Worm (Caenorhabditis elegans): ENCODE measurements around the gene wdr-4.

- TF ChIP-seq flh-1 (GFP tag; optimal IDR thresholded peaks at IDR 0.05): no peak
- no peak for TF ChIP-seq mep-1 (tag; optimal IDR thresholded peaks at IDR 0.05)
- TF ChIP-seq unc-62 (GFP tag; optimal IDR thresholded peaks at IDR 0.05): no peak
- no peak for TF ChIP-seq nhr-237 (tag; optimal IDR thresholded peaks at IDR 0.05)
- no peak for TF ChIP-seq sptf-1 (tag; optimal IDR thresholded peaks at IDR 0.05)
- TF ChIP-seq ztf-11 (tag; optimal IDR thresholded peaks at IDR 0.05): no peak
- TF ChIP-seq elt-1 (tag; optimal IDR thresholded peaks at IDR 0.05; ENCODE audit: borderline replicate concordance, insufficient read depth): no peak
- no peak for TF ChIP-seq unc-39 (tag; optimal IDR thresholded peaks at IDR 0.05)
- no peak for TF ChIP-seq blmp-1 (tag; optimal IDR thresholded peaks at IDR 0.05)
- no peak for TF ChIP-seq pha-4 (tag; optimal IDR thresholded peaks at IDR 0.05)
- TF ChIP-seq mls-2 (tag; optimal IDR thresholded peaks at IDR 0.05): no peak
Measured at ce11 chrIII:6681790-6682189, 43.8 kb upstream of the wdr-4 start.
